Fruit fly (Drosophila melanogaster) whole organism, embryonic: Measurements from ENCODE around the gene Ifrd1.

Source experiments
- Ada2b ChIP-seq: fragments of 200-800 bp; sonication (Bioruptor generic); IDR thresholded peaks from 2 replicates; pipeline ENCODE4 v1.3.6; 2022; ENCODE audit warnings: missing biosample characterization, missing genetic modification characterization
- Atf3 ChIP-seq: fragments of 200-800 bp; sonication (Bioruptor generic); optimal IDR thresholded peaks from 3 replicates; lab custom pipeline; 2016; ENCODE audit warnings: missing biosample characterization, missing genetic modification characterization
- CG10209 ChIP-seq: fragments of 200-800 bp; sonication (Bioruptor generic); optimal IDR thresholded peaks from 3 replicates; lab custom pipeline; 2017; ENCODE audit warnings: missing biosample characterization, mild to moderate bottlenecking, missing genetic modification characterization, missing genetic modification reagents
- CG1024 ChIP-seq: fragments of 200-800 bp; sonication (Bioruptor generic); IDR thresholded peaks from 2 replicates; pipeline ENCODE4 v1.3.6; 2022; ENCODE audit warnings: missing biosample characterization, missing genetic modification characterization
- CG10959 ChIP-seq: fragments of 200-800 bp; sonication (Bioruptor generic); IDR thresholded peaks from 2 replicates; pipeline ENCODE4 v1.3.6; 2022; ENCODE audit warnings: missing biosample characterization, missing genetic modification characterization
- CG12219 ChIP-seq: fragments of 200-800 bp; sonication (Bioruptor generic); optimal IDR thresholded peaks from 3 replicates; lab custom pipeline; 2018; ENCODE audit warnings: missing biosample characterization, mild to moderate bottlenecking, missing genetic modification characterization
- CG17359 ChIP-seq: fragments of 200-800 bp; sonication (Bioruptor generic); optimal IDR thresholded peaks from 3 replicates; lab custom pipeline; 2018; ENCODE audit warnings: missing biosample characterization, mild to moderate bottlenecking, missing genetic modification characterization, moderate library complexity
- CG2129 ChIP-seq: fragments of 200-800 bp; sonication (Bioruptor generic); IDR thresholded peaks from 2 replicates; pipeline ENCODE4 v1.3.6; 2022; ENCODE audit warnings: missing biosample characterization, missing genetic modification characterization; ENCODE audit not compliant: partially characterized antibody
- CG2712 ChIP-seq: fragments of 200-800 bp; optimal IDR thresholded peaks from 3 replicates; lab custom pipeline; 2019; ENCODE audit warnings: missing biosample characterization, mild to moderate bottlenecking, missing genetic modification characterization, moderate library complexity
- CG5245 ChIP-seq: fragments of 200-800 bp; sonication (Bioruptor generic); optimal IDR thresholded peaks from 3 replicates; lab custom pipeline; 2016; ENCODE audit warnings: missing biosample characterization, missing genetic modification characterization
- CG7271 ChIP-seq: fragments of 200-800 bp; sonication (Bioruptor generic); optimal IDR thresholded peaks from 2 replicates; lab custom pipeline; 2018; ENCODE audit warnings: missing biosample characterization, mild to moderate bottlenecking, missing genetic modification characterization, moderate library complexity
- CG7357 ChIP-seq: fragments of 200-800 bp; sonication (Bioruptor generic); IDR thresholded peaks from 3 replicates; pipeline ENCODE4 v1.3.6; 2022; ENCODE audit warnings: missing biosample characterization, missing genetic modification characterization
- CG7839 ChIP-seq: fragments of 200-800 bp; sonication (Bioruptor generic); optimal IDR thresholded peaks from 3 replicates; lab custom pipeline; 2018; ENCODE audit warnings: missing biosample characterization, mild to moderate bottlenecking, missing genetic modification characterization, moderate library complexity
- CG7928 ChIP-seq: fragments of 200-800 bp; sonication (Bioruptor generic); optimal IDR thresholded peaks from 2 replicates; lab custom pipeline; 2017; ENCODE audit warnings: missing biosample characterization, mild to moderate bottlenecking, missing genetic modification characterization
- CG8478 ChIP-seq: fragments of >200 bp; optimal IDR thresholded peaks from 2 replicates; lab custom pipeline; 2018
- CG9727 ChIP-seq: fragments of 200-800 bp; sonication (Bioruptor generic); optimal IDR thresholded peaks from 3 replicates; lab custom pipeline; 2017; ENCODE audit warnings: missing biosample characterization, mild to moderate bottlenecking, missing genetic modification characterization
- CHES-1-like ChIP-seq: fragments of 200-800 bp; sonication (Bioruptor generic); optimal IDR thresholded peaks from 2 replicates; lab custom pipeline; 2016; ENCODE audit warnings: missing biosample characterization, missing genetic modification characterization
- Chrac-16 ChIP-seq: fragments of 200-800 bp; sonication (Bioruptor generic); optimal IDR thresholded peaks from 3 replicates; lab custom pipeline; 2016; ENCODE audit warnings: missing biosample characterization, missing genetic modification characterization
- Doc3 ChIP-seq: fragments of 200-800 bp; sonication (Bioruptor generic); IDR thresholded peaks from 3 replicates; pipeline ENCODE4 v1.3.6; 2022; ENCODE audit warnings: missing biosample characterization, missing genetic modification characterization; ENCODE audit not compliant: partially characterized antibody
- Eip74EF ChIP-seq, 2 experiments: fragments of 200-800 bp in 1 of 2; fragments of >200 bp in 1 of 2; sonication (Bioruptor generic) in 1 of 2; optimal IDR thresholded peaks; 2 replicates each; lab custom pipeline; 2017 to 2019; ENCODE audit warnings: missing biosample characterization in 2 of 2, missing genetic modification characterization in 2 of 2, mild to moderate bottlenecking in 1 of 2, moderate library complexity in 1 of 2
- Fer1 ChIP-seq: fragments of 200-800 bp; sonication (Bioruptor generic); optimal IDR thresholded peaks from 2 replicates; lab custom pipeline; 2017; ENCODE audit warnings: missing biosample characterization, mild to moderate bottlenecking, missing genetic modification characterization
- Fer3 ChIP-seq: fragments of 200-800 bp; sonication (Bioruptor generic); optimal IDR thresholded peaks from 2 replicates; lab custom pipeline; 2018; ENCODE audit warnings: missing biosample characterization, mild to moderate bottlenecking, missing genetic modification characterization, moderate library complexity
- Hmr ChIP-seq: fragments of 200-800 bp; sonication (Bioruptor generic); optimal IDR thresholded peaks from 3 replicates; lab custom pipeline; 2017; ENCODE audit warnings: mild to moderate bottlenecking, missing biosample characterization, missing genetic modification reagents, missing genetic modification characterization
- Neu2 ChIP-seq: fragments of 200-800 bp; sonication (Bioruptor generic); optimal IDR thresholded peaks from 3 replicates; lab custom pipeline; 2016; ENCODE audit warnings: missing biosample characterization, missing genetic modification characterization, borderline replicate concordance
- Poxn ChIP-seq: fragments of 200-800 bp; sonication (Bioruptor generic); IDR thresholded peaks from 2 replicates; pipeline ENCODE4 v1.3.6; 2022; ENCODE audit warnings: missing biosample characterization, missing genetic modification characterization
- Side ChIP-seq: fragments of 200-800 bp; sonication (Bioruptor generic); optimal IDR thresholded peaks from 2 replicates; lab custom pipeline; 2016; ENCODE audit warnings: missing biosample characterization, missing genetic modification characterization
- Vsx1 ChIP-seq: fragments of 200-800 bp; sonication (Bioruptor generic); optimal IDR thresholded peaks from 2 replicates; lab custom pipeline; 2017; ENCODE audit warnings: missing biosample characterization, mild to moderate bottlenecking, missing genetic modification characterization, missing genetic modification reagents
- az2 ChIP-seq: fragments of 200-800 bp; sonication (Bioruptor generic); optimal IDR thresholded peaks from 3 replicates; lab custom pipeline; 2016; ENCODE audit warnings: missing biosample characterization, missing genetic modification characterization
- cas ChIP-seq: fragments of 200-800 bp; sonication (Bioruptor generic); IDR thresholded peaks from 2 replicates; pipeline ENCODE4 v1.3.6; 2022; ENCODE audit warnings: missing biosample characterization, missing genetic modification characterization
- crc ChIP-seq: fragments of 200-800 bp; sonication (Bioruptor generic); optimal IDR thresholded peaks from 2 replicates; lab custom pipeline; 2016; ENCODE audit warnings: missing biosample characterization, missing genetic modification characterization
- da ChIP-seq: fragments of 200-800 bp; sonication (Bioruptor generic); optimal IDR thresholded peaks from 2 replicates; lab custom pipeline; 2016; ENCODE audit warnings: missing biosample characterization, missing genetic modification characterization
- en ChIP-seq: fragments of 200-800 bp; sonication (Bioruptor generic); optimal IDR thresholded peaks from 2 replicates; lab custom pipeline; 2016; ENCODE audit warnings: missing biosample characterization, missing genetic modification characterization
- exex ChIP-seq: fragments of 200-800 bp; sonication (Bioruptor generic); optimal IDR thresholded peaks from 4 replicates; lab custom pipeline; 2018; ENCODE audit warnings: missing biosample characterization, mild to moderate bottlenecking, missing genetic modification characterization, moderate library complexity
- ftz-f1 ChIP-seq: fragments of 200-800 bp; sonication (Bioruptor generic); optimal IDR thresholded peaks from 2 replicates; lab custom pipeline; 2016; ENCODE audit warnings: missing biosample characterization, missing genetic modification characterization
- ham ChIP-seq: fragments of 200-800 bp; sonication (Bioruptor generic); IDR thresholded peaks from 2 replicates; pipeline ENCODE4 v1.3.6; 2022; ENCODE audit warnings: missing biosample characterization, missing genetic modification characterization
- hth ChIP-seq: fragments of >200 bp; optimal IDR thresholded peaks from 2 replicates; lab custom pipeline; 2017; ENCODE audit warnings: inconsistent platforms
- ken ChIP-seq: fragments of 200-800 bp; sonication (Bioruptor generic); IDR thresholded peaks from 3 replicates; pipeline ENCODE4 v1.3.6; 2022; ENCODE audit warnings: missing biosample characterization, missing genetic modification characterization
- mirr ChIP-seq: fragments of 200-800 bp; sonication (Bioruptor generic); optimal IDR thresholded peaks from 3 replicates; lab custom pipeline; 2018; ENCODE audit warnings: missing biosample characterization, mild to moderate bottlenecking, missing genetic modification characterization
- nau ChIP-seq: fragments of 200-800 bp; sonication (Bioruptor generic); optimal IDR thresholded peaks from 3 replicates; lab custom pipeline; 2017; ENCODE audit warnings: missing biosample characterization, mild to moderate bottlenecking, missing genetic modification characterization, missing genetic modification reagents
- pita ChIP-seq: fragments of 200-800 bp; sonication (Bioruptor generic); optimal IDR thresholded peaks from 2 replicates; lab custom pipeline; 2017; ENCODE audit warnings: missing biosample characterization, mild to moderate bottlenecking, missing genetic modification characterization
- row ChIP-seq: fragments of 200-800 bp; sonication (Bioruptor generic); IDR thresholded peaks from 3 replicates; pipeline ENCODE4 v1.3.6; 2022; ENCODE audit warnings: missing biosample characterization, missing genetic modification characterization
- run ChIP-seq: fragments of 200-800 bp; sonication (Bioruptor generic); optimal IDR thresholded peaks from 3 replicates; lab custom pipeline; 2018; ENCODE audit warnings: missing biosample characterization, mild to moderate bottlenecking, missing genetic modification characterization
- sc ChIP-seq, 3 experiments: fragments of >200 bp in 2 of 3; fragments of 200-800 bp in 1 of 3; sonication (Bioruptor generic) in 1 of 3; optimal IDR thresholded peaks; 2 replicates in 2 of 3; 3 replicates in 1 of 3; lab custom pipeline; 2017; ENCODE audit warnings: mild to moderate bottlenecking in 1 of 3, missing biosample characterization in 1 of 3, missing genetic modification characterization in 1 of 3, missing genetic modification reagents in 1 of 3
- schlank ChIP-seq: fragments of 200-800 bp; sonication (Bioruptor generic); optimal IDR thresholded peaks from 2 replicates; lab custom pipeline; 2018; ENCODE audit warnings: missing biosample characterization, mild to moderate bottlenecking, missing genetic modification characterization
- sim ChIP-seq: fragments of 200-800 bp; sonication (Bioruptor generic); IDR thresholded peaks from 2 replicates; pipeline ENCODE4 v1.3.6; 2022; ENCODE audit warnings: missing biosample characterization, missing genetic modification characterization
- slou ChIP-seq: fragments of 200-800 bp; sonication (Bioruptor generic); optimal IDR thresholded peaks from 3 replicates; lab custom pipeline; 2016; ENCODE audit warnings: missing biosample characterization, missing genetic modification characterization
- sna ChIP-seq: fragments of 200-800 bp; sonication (Bioruptor generic); IDR thresholded peaks from 2 replicates; pipeline ENCODE4 v1.3.6; 2022; ENCODE audit warnings: missing biosample characterization, missing genetic modification characterization; ENCODE audit not compliant: partially characterized antibody
- sob ChIP-seq: fragments of 200-800 bp; sonication (Bioruptor generic); IDR thresholded peaks from 2 replicates; pipeline ENCODE4 v1.3.6; 2022; ENCODE audit warnings: missing biosample characterization, missing genetic modification characterization
- zfh2 ChIP-seq: fragments of 200-800 bp; sonication (Bioruptor generic); optimal IDR thresholded peaks from 2 replicates; lab custom pipeline; 2016; ENCODE audit warnings: missing biosample characterization, missing genetic modification characterization

Gene Ifrd1

dm6 chr2L:2857862-2858734 is 16.2 kb downstream of the Ifrd1 start (continued):
- TF ChIP-seq CG2129 (no peak), sim (GFP tag; lab: Robert Waterston, UW) (no peak), da (no peak), CHES-1-like (GFP tag; lab: Kevin White, UChicago) (no peak), Atf3 (GFP tag; lab: Kevin White, UChicago) (no peak), Side (GFP tag; lab: Kevin White, UChicago) (peak; percentile 3), CG7928 (GFP tag; lab: Kevin White, UChicago) (no peak), CG7271 (no peak), CG8478 (lab: Kevin White, UChicago) (no peak), ken (GFP tag; lab: Robert Waterston, UW) (peak; percentile 58; the same call in 1 of the 3 replicates), nau (GFP tag; lab: Kevin White, UChicago) (no peak), sc (optimal IDR thresholded peaks at IDR 0.05; lab: Kevin White, UChicago) (no peak), sc (GFP tag; optimal IDR thresholded peaks at IDR 0.05; lab: Kevin White, UChicago) (no peak), row (no peak; the same call in 2 of the 3 replicates), sob (GFP tag; lab: Robert Waterston, UW) (no peak), Neu2 (GFP tag; lab: Kevin White, UChicago) (no peak), CG1024 (GFP tag; lab: Robert Waterston, UW) (no peak), Fer1 (peak; percentile 24), CG10209 (GFP tag; lab: Kevin White, UChicago) (peak; percentile 2), slou (GFP tag; lab: Kevin White, UChicago) (no peak), ftz-f1 (GFP tag; lab: Kevin White, UChicago) (no peak), Eip74EF (GFP tag; optimal IDR thresholded peaks at IDR 0.05; lab: Kevin White, UChicago) (peak in 1 of 2 experiments; percentile 20), Poxn (GFP tag; lab: Robert Waterston, UW) (no peak), CG12219 (GFP tag; lab: Kevin White, UChicago) (no peak), CG17359 (peak; percentile 39), CG2712 (tag; lab: Kevin White, UChicago) (peak; percentile 16), az2 (no peak), schlank (tag; lab: Kevin White, UChicago) (no peak), exex (tag; lab: Kevin White, UChicago) (peak; percentile 70), Hmr (GFP tag; lab: Kevin White, UChicago) (no peak), ham (GFP tag; lab: Robert Waterston, UW) (no peak), CG10959 (GFP tag; lab: Robert Waterston, UW) (no peak; the same call in 1 of the 2 replicates), en (GFP tag; lab: Kevin White, UChicago) (no peak), pita (GFP tag; lab: Kevin White, UChicago) (no peak), CG7839 (tag; lab: Kevin White, UChicago) (peak; percentile 17), run (no peak), Fer3 (tag; lab: Kevin White, UChicago) (peak; percentile 16), zfh2 (GFP tag; lab: Kevin White, UChicago) (no peak), mirr (GFP tag; lab: Kevin White, UChicago) (peak; percentile 84), cas (no peak), crc (no peak), CG9727 (GFP tag; lab: Kevin White, UChicago) (peak; percentile 2), hth (no peak), Doc3 (no peak), Ada2b (no peak), CG7357 (no peak), sna (GFP tag; lab: Robert Waterston, UW) (no peak), CG5245 (peak; percentile 1), Chrac-16 (GFP tag; lab: Kevin White, UChicago) (no peak), Vsx1 (GFP tag; lab: Kevin White, UChicago) (no peak)
